Worm (Caenorhabditis elegans) whole organism, L2 larva: ENCODE results near the gene srj-22.

ENCODE experiments used
- C34F6.9 ChIP-seq: fragments of 150-350 bp; optimal IDR thresholded peaks from 2 replicates; lab custom pipeline; 2014; ENCODE audit warnings: missing biosample characterization, missing genetic modification characterization
- F13H6.1 ChIP-seq: sonication (generic microtip); optimal IDR thresholded peaks from 2 replicates; lab custom pipeline; 2016; ENCODE audit warnings: missing genetic modification characterization, missing compliant biosample characterization
- R02D3.7 ChIP-seq: fragments of 150-350 bp; optimal IDR thresholded peaks from 2 replicates; lab custom pipeline; 2014; ENCODE audit warnings: missing biosample characterization, missing genetic modification characterization
- Y55F3AM.14 ChIP-seq: fragments of 200-800 bp; sonication (Bioruptor generic); optimal IDR thresholded peaks from 2 replicates; lab custom pipeline; 2018; ENCODE audit warnings: mild to moderate bottlenecking, missing genetic modification characterization, missing compliant biosample characterization
- ZK546.5 ChIP-seq: sonication (generic microtip); optimal IDR thresholded peaks from 2 replicates; lab custom pipeline; 2017; ENCODE audit warnings: missing biosample characterization, missing genetic modification characterization
- alr-1 ChIP-seq: fragments of 150-350 bp; optimal IDR thresholded peaks from 2 replicates; lab custom pipeline; 2014; ENCODE audit warnings: missing biosample characterization, missing genetic modification characterization
- aly-2 ChIP-seq: fragments of 150-350 bp; optimal IDR thresholded peaks from 2 replicates; lab custom pipeline; 2014; ENCODE audit warnings: missing biosample characterization, missing genetic modification characterization
- ama-1 ChIP-seq: fragments of 150-350 bp; optimal IDR thresholded peaks from 2 replicates; lab custom pipeline; 2018; ENCODE audit warnings: inconsistent platforms
- blmp-1 ChIP-seq: sonication (generic microtip); optimal IDR thresholded peaks from 2 replicates; lab custom pipeline; 2017; ENCODE audit warnings: missing genetic modification characterization, mild to moderate bottlenecking, missing compliant biosample characterization, antibody characterized with exemption, moderate library complexity; ENCODE audit not compliant: insufficient read depth
- ceh-16 ChIP-seq: fragments of 150-350 bp; optimal IDR thresholded peaks from 2 replicates; lab custom pipeline; 2014; ENCODE audit warnings: missing biosample characterization, missing genetic modification characterization
- crh-2 ChIP-seq: sonication (generic microtip); optimal IDR thresholded peaks from 2 replicates; lab custom pipeline; 2017; ENCODE audit warnings: missing biosample characterization, missing genetic modification characterization
- egl-27 ChIP-seq: sonication (generic microtip); optimal IDR thresholded peaks from 3 replicates; lab custom pipeline; 2017; ENCODE audit warnings: missing biosample characterization, missing genetic modification reagents, missing genetic modification characterization
- elt-1 ChIP-seq: fragments of 150-350 bp; optimal IDR thresholded peaks from 2 replicates; lab custom pipeline; 2014; ENCODE audit warnings: missing biosample characterization, missing genetic modification characterization
- elt-3 ChIP-seq: sonication (generic microtip); optimal IDR thresholded peaks from 2 replicates; lab custom pipeline; 2017; ENCODE audit warnings: missing biosample characterization, missing genetic modification characterization
- fos-1 ChIP-seq: fragments of 150-350 bp; optimal IDR thresholded peaks from 2 replicates; lab custom pipeline; 2014; ENCODE audit warnings: missing biosample characterization, missing genetic modification characterization
- gmeb-1 ChIP-seq: fragments of 150-350 bp; optimal IDR thresholded peaks from 2 replicates; lab custom pipeline; 2014; ENCODE audit warnings: missing biosample characterization, missing genetic modification characterization
- lin-11 ChIP-seq: fragments of 150-350 bp; sonication (generic microtip); optimal IDR thresholded peaks from 2 replicates; lab custom pipeline; 2014; ENCODE audit warnings: missing biosample characterization, missing genetic modification characterization, inconsistent platforms, mixed read lengths
- lin-13 ChIP-seq: fragments of 150-350 bp; optimal IDR thresholded peaks from 2 replicates; lab custom pipeline; 2014; ENCODE audit warnings: missing biosample characterization, missing genetic modification reagents, missing genetic modification characterization
- lsy-2 ChIP-seq, 2 experiments: fragments of 150-350 bp in 1 of 2; sonication (generic microtip) in 1 of 2; optimal IDR thresholded peaks; 2 replicates each; lab custom pipeline; 2014 to 2017; ENCODE audit warnings: missing biosample characterization in 2 of 2, missing genetic modification characterization in 2 of 2
- mab-5 ChIP-seq: fragments of 150-350 bp; optimal IDR thresholded peaks from 2 replicates; lab custom pipeline; 2014; ENCODE audit warnings: missing biosample characterization, missing genetic modification characterization
- mdl-1 ChIP-seq, 2 experiments: fragments of 150-350 bp in 1 of 2; sonication (generic microtip) in 1 of 2; optimal IDR thresholded peaks; 2 replicates each; lab custom pipeline; 2017; ENCODE audit warnings: missing biosample characterization in 2 of 2, missing genetic modification characterization in 2 of 2
- nhr-10 ChIP-seq: sonication (generic microtip); optimal IDR thresholded peaks from 2 replicates; lab custom pipeline; 2017; ENCODE audit warnings: missing biosample characterization, missing genetic modification characterization
- nhr-11 ChIP-seq: fragments of 150-350 bp; optimal IDR thresholded peaks from 2 replicates; lab custom pipeline; 2014; ENCODE audit warnings: missing biosample characterization, missing genetic modification characterization
- nhr-12 ChIP-seq: fragments of 150-350 bp; optimal IDR thresholded peaks from 2 replicates; lab custom pipeline; 2014; ENCODE audit warnings: missing biosample characterization, missing genetic modification characterization
- nhr-129 ChIP-seq: fragments of 150-350 bp; optimal IDR thresholded peaks from 2 replicates; lab custom pipeline; 2014; ENCODE audit warnings: missing biosample characterization, missing genetic modification characterization
- nhr-21 ChIP-seq: fragments of 150-350 bp; optimal IDR thresholded peaks from 2 replicates; lab custom pipeline; 2014; ENCODE audit warnings: missing biosample characterization, missing genetic modification characterization
- nhr-23 ChIP-seq: fragments of 150-350 bp; optimal IDR thresholded peaks from 2 replicates; lab custom pipeline; 2014; ENCODE audit warnings: missing biosample characterization, missing genetic modification reagents, missing genetic modification characterization
- nhr-237 ChIP-seq: fragments of 150-350 bp; optimal IDR thresholded peaks from 2 replicates; lab custom pipeline; 2014; ENCODE audit warnings: missing biosample characterization, missing genetic modification characterization
- nhr-25 ChIP-seq: fragments of 150-350 bp; sonication (generic microtip); optimal IDR thresholded peaks from 3 replicates; lab custom pipeline; 2014; ENCODE audit warnings: missing biosample characterization, missing genetic modification characterization
- nhr-77 ChIP-seq: fragments of 150-350 bp; optimal IDR thresholded peaks from 2 replicates; lab custom pipeline; 2014; ENCODE audit warnings: missing biosample characterization, missing genetic modification characterization
- peb-1 ChIP-seq: fragments of 150-350 bp; optimal IDR thresholded peaks from 2 replicates; lab custom pipeline; 2014; ENCODE audit warnings: missing biosample characterization, missing genetic modification characterization
- sem-4 ChIP-seq: fragments of 150-350 bp; optimal IDR thresholded peaks from 2 replicates; lab custom pipeline; 2014; ENCODE audit warnings: missing biosample characterization, missing genetic modification reagents, missing genetic modification characterization
- skn-1 ChIP-seq: sonication (generic microtip); optimal IDR thresholded peaks from 2 replicates; lab custom pipeline; 2017; ENCODE audit warnings: missing biosample characterization, missing genetic modification characterization
- sma-3 ChIP-seq: sonication (generic microtip); optimal IDR thresholded peaks from 2 replicates; lab custom pipeline; 2016; ENCODE audit warnings: missing genetic modification reagents, missing genetic modification characterization, missing compliant biosample characterization
- sma-9 ChIP-seq, 2 experiments: fragments of 150-350 bp in 1 of 2; sonication (generic microtip) in 1 of 2; optimal IDR thresholded peaks; 2 replicates each; lab custom pipeline; 2014 to 2016; ENCODE audit warnings: missing genetic modification characterization in 2 of 2, mild to moderate bottlenecking in 1 of 2, missing biosample characterization in 1 of 2, missing compliant biosample characterization in 1 of 2, missing genetic modification reagents in 1 of 2, moderate library complexity in 1 of 2
- snpc-4 ChIP-seq: fragments of 150-350 bp; optimal IDR thresholded peaks from 2 replicates; lab custom pipeline; 2014; ENCODE audit warnings: missing biosample characterization, missing genetic modification characterization
- unc-39 ChIP-seq: fragments of 150-350 bp; optimal IDR thresholded peaks from 2 replicates; lab custom pipeline; 2014; ENCODE audit warnings: missing biosample characterization, missing genetic modification characterization
- unc-55 ChIP-seq: fragments of 150-350 bp; sonication (generic microtip); optimal IDR thresholded peaks from 3 replicates; lab custom pipeline; 2014; ENCODE audit warnings: missing biosample characterization, missing genetic modification reagents, missing genetic modification characterization
- unc-62 ChIP-seq: fragments of 150-350 bp; optimal IDR thresholded peaks from 2 replicates; lab custom pipeline; 2014; ENCODE audit warnings: missing biosample characterization, missing genetic modification reagents, missing genetic modification characterization
- zag-1 ChIP-seq: fragments of 150-350 bp; optimal IDR thresholded peaks from 2 replicates; lab custom pipeline; 2014; ENCODE audit warnings: missing biosample characterization, missing genetic modification characterization
- ztf-1 ChIP-seq: fragments of 200-800 bp; sonication (Bioruptor generic); conservative IDR thresholded peaks from 2 replicates; pipeline ENCODE4 v1.3.6; 2022; ENCODE audit warnings: missing genetic modification characterization, missing compliant biosample characterization
- ztf-11 ChIP-seq: sonication (generic microtip); optimal IDR thresholded peaks from 2 replicates; lab custom pipeline; 2017; ENCODE audit warnings: missing biosample characterization, missing genetic modification characterization
- ztf-4 ChIP-seq: fragments of 150-350 bp; optimal IDR thresholded peaks from 2 replicates; lab custom pipeline; 2014; ENCODE audit warnings: missing biosample characterization, missing genetic modification characterization

The srj-22 gene

ce11 chrV:10719833-10720170 lies 23.7 kb downstream of the srj-22 start (continued):
- TF ChIP-seq nhr-25 (peak; percentile 90), fos-1 (tag; lab: Kevin White, UChicago) (peak; percentile 43), ztf-1 (no peak), R02D3.7 (tag; lab: Kevin White, UChicago) (no peak), blmp-1 (tag; lab: Kevin White, UChicago) (peak; percentile 93), F13H6.1 (tag; lab: Kevin White, UChicago) (peak; percentile 49), elt-1 (no peak), aly-2 (tag; lab: Kevin White, UChicago) (no peak), elt-3 (tag; lab: Kevin White, UChicago) (no peak), nhr-21 (tag; lab: Kevin White, UChicago) (peak; percentile 81), egl-27 (tag; lab: Kevin White, UChicago) (no peak), crh-2 (tag; lab: Kevin White, UChicago) (peak; percentile 65), snpc-4 (tag; lab: Kevin White, UChicago) (no peak), ztf-11 (tag; lab: Kevin White, UChicago) (no peak), unc-55 (GFP tag; lab: Kevin White, UChicago) (no peak), nhr-237 (tag; lab: Kevin White, UChicago) (no peak), unc-39 (tag; lab: Kevin White, UChicago) (no peak), alr-1 (no peak), mdl-1 (tag; optimal IDR thresholded peaks at IDR 0.05; lab: Kevin White, UChicago) (peak in 1 of 2 experiments; percentile 76)

- TF ChIP-seq mdl-1 (tag; optimal IDR thresholded peaks at IDR 0.05; lab: Kevin White, UChicago) (peak in 1 of 2 experiments; percentile 16), lin-11 (tag; lab: Kevin White, UChicago) (no peak), lsy-2 (tag; optimal IDR thresholded peaks at IDR 0.05; lab: Kevin White, UChicago) (no peak), gmeb-1 (no peak), sem-4 (tag; lab: Kevin White, UChicago) (no peak), nhr-12 (tag; lab: Kevin White, UChicago) (no peak), peb-1 (tag; lab: Kevin White, UChicago) (no peak), Y55F3AM.14 (GFP tag; lab: Kevin White, UChicago) (no peak), C34F6.9 (peak; percentile 35), snpc-4 (tag; lab: Kevin White, UChicago) (no peak), R02D3.7 (tag; lab: Kevin White, UChicago) (no peak), egl-27 (tag; lab: Kevin White, UChicago) (peak; percentile 73), alr-1 (no peak), fos-1 (tag; lab: Kevin White, UChicago) (peak; percentile 32), nhr-10 (no peak), elt-1 (no peak), nhr-11 (no peak), lin-13 (GFP tag; lab: Kevin White, UChicago) (no peak), skn-1 (no peak), nhr-23 (tag; lab: Kevin White, UChicago) (no peak), aly-2 (tag; lab: Kevin White, UChicago) (no peak), ceh-16 (tag; lab: Kevin White, UChicago) (no peak), ztf-1 (no peak), unc-62 (GFP tag; lab: Kevin White, UChicago) (peak; percentile 50), ztf-4 (tag; lab: Kevin White, UChicago) (no peak), sma-9 (GFP tag; optimal IDR thresholded peaks at IDR 0.05; lab: Kevin White, UChicago) (peak; percentile 54), sma-9 (tag; optimal IDR thresholded peaks at IDR 0.05; lab: Kevin White, UChicago) (no peak), ama-1 (lab: Kevin White, UChicago) (peak; percentile 52), unc-55 (GFP tag; lab: Kevin White, UChicago) (peak; percentile 47), mab-5 (tag; lab: Kevin White, UChicago) (peak; percentile 19), blmp-1 (tag; lab: Kevin White, UChicago) (peak; percentile 53), nhr-25 (no peak), crh-2 (tag; lab: Kevin White, UChicago) (peak; percentile 19), nhr-77 (tag; lab: Kevin White, UChicago) (no peak), nhr-129 (tag; lab: Kevin White, UChicago) (peak; percentile 64), nhr-237 (tag; lab: Kevin White, UChicago) (no peak), F13H6.1 (tag; lab: Kevin White, UChicago) (peak; percentile 51), zag-1 (no peak), sma-3 (GFP tag; lab: Kevin White, UChicago) (no peak), ZK546.5 (tag; lab: Kevin White, UChicago) (no peak)
- TF ChIP-seq, all 48 proteins: peak for 13
Measured at ce11 chrV:10719019-10719832, 24.3 kb downstream of the srj-22 start.
